Worm (Caenorhabditis elegans): ENCODE data around the gene lat-1.

- TF ChIP-seq ref-1 (GFP tag; conservative IDR thresholded peaks at IDR 0.05) (no peak), cog-1 (tag; optimal IDR thresholded peaks at IDR 0.05) (no peak)
Observed at ce11 chrII:8903871-8904270, 7.2 kb downstream of the lat-1 start.

All from whole organism, midembryonic.